Worm (Caenorhabditis elegans): Measurements from ENCODE around the gene F55G11.4.
A peak's percentile ranks its signal among the peaks of the same experiment; 100 is the strongest.

The F55G11.4 gene

ce11 chrIV:13008405-13009208 lies 35.2 kb downstream of the F55G11.4 start, which contains the start of gene mbk-2:
TSS of gene mbk-2 (plus strand) at chrIV:13009158.
- TF ChIP-seq nhr-28 (tag; optimal IDR thresholded peaks at IDR 0.05) (no peak), lin-32 (GFP tag; optimal IDR thresholded peaks at IDR 0.05) (no peak), mls-2 (tag; optimal IDR thresholded peaks at IDR 0.05) (no peak), ztf-11 (tag; optimal IDR thresholded peaks at IDR 0.05) (no peak), unc-62 (GFP tag; optimal IDR thresholded peaks at IDR 0.05) (no peak), M03D4.4 (tag; optimal IDR thresholded peaks at IDR 0.05) (no peak), ceh-83 (GFP tag; optimal IDR thresholded peaks at IDR 0.05) (no peak), sem-2 (GFP tag; optimal IDR thresholded peaks at IDR 0.05) (no peak), mab-5 (tag; optimal IDR thresholded peaks at IDR 0.05) (no peak), elt-3 (tag; optimal IDR thresholded peaks at IDR 0.05) (no peak), drap-1 (GFP tag; optimal IDR thresholded peaks at IDR 0.05) (no peak), ces-1 (GFP tag; optimal IDR thresholded peaks at IDR 0.05) (no peak)

ce11 chrIV:13009507-13009906 lies 36.1 kb downstream of the F55G11.4 start:
- TF ChIP-seq bed-3 (GFP tag; optimal IDR thresholded peaks at IDR 0.05) (no peak), nhr-12 (tag; optimal IDR thresholded peaks at IDR 0.05) (no peak), unc-62 (GFP tag; optimal IDR thresholded peaks at IDR 0.05) (no peak), M03D4.4 (tag; optimal IDR thresholded peaks at IDR 0.05) (no peak), ham-2 (GFP tag; optimal IDR thresholded peaks at IDR 0.05) (no peak), nhr-76 (tag; optimal IDR thresholded peaks at IDR 0.05) (no peak)

- TF ChIP-seq blmp-1 (tag; optimal IDR thresholded peaks at IDR 0.05) = peak; percentile 77
- TF ChIP-seq ceh-39 (tag; optimal IDR thresholded peaks at IDR 0.05) = no peak
- TF ChIP-seq elt-1 (tag; optimal IDR thresholded peaks at IDR 0.05; ENCODE audit: borderline replicate concordance, insufficient read depth) = no peak
- peak; percentile 35 for TF ChIP-seq ham-2 (GFP tag; optimal IDR thresholded peaks at IDR 0.05)
These were observed 39.8 kb downstream of the F55G11.4 start for ce11 chrIV:13013231-13013630.

- TF ChIP-seq elt-1 (tag; optimal IDR thresholded peaks at IDR 0.05; ENCODE audit: borderline replicate concordance, insufficient read depth) = peak; percentile 46
- TF ChIP-seq drap-1 (GFP tag; optimal IDR thresholded peaks at IDR 0.05) = no peak
These were observed 40.4 kb downstream of the F55G11.4 start for ce11 chrIV:13013711-13014341.

- TF ChIP-seq ces-1 (GFP tag; optimal IDR thresholded peaks at IDR 0.05) (peak; percentile 92), ceh-39 (tag; optimal IDR thresholded peaks at IDR 0.05) (no peak), sem-2 (GFP tag; optimal IDR thresholded peaks at IDR 0.05) (no peak), ham-2 (GFP tag; optimal IDR thresholded peaks at IDR 0.05) (no peak), nhr-76 (tag; optimal IDR thresholded peaks at IDR 0.05) (no peak), ceh-43 (GFP tag; optimal IDR thresholded peaks at IDR 0.05) (no peak), sptf-1 (tag; optimal IDR thresholded peaks at IDR 0.05) (no peak), hlh-1 (tag; optimal IDR thresholded peaks at IDR 0.05) (peak; percentile 57), blmp-1 (tag; optimal IDR thresholded peaks at IDR 0.05) (no peak), flh-1 (GFP tag; optimal IDR thresholded peaks at IDR 0.05) (no peak), unc-62 (GFP tag; optimal IDR thresholded peaks at IDR 0.05) (peak; percentile 21)
These were observed 42.5 kb downstream of the F55G11.4 start for ce11 chrIV:13015801-13016404.

- peak; percentile 76 for TF ChIP-seq ces-1 (GFP tag; optimal IDR thresholded peaks at IDR 0.05)
- no peak for TF ChIP-seq lin-13 (tag; optimal IDR thresholded peaks at IDR 0.05)
- TF ChIP-seq unc-120 (tag; optimal IDR thresholded peaks at IDR 0.05; ENCODE audit: poor library complexity, severe bottlenecking) = peak; percentile 7
- no peak for TF ChIP-seq unc-39 (tag; optimal IDR thresholded peaks at IDR 0.05)
- no peak for TF ChIP-seq blmp-1 (tag; optimal IDR thresholded peaks at IDR 0.05)
- TF ChIP-seq M03D4.4 (tag; optimal IDR thresholded peaks at IDR 0.05) = peak; percentile 1
- TF ChIP-seq sptf-1 (tag; optimal IDR thresholded peaks at IDR 0.05) = peak; percentile 36
These were observed 43.4 kb downstream of the F55G11.4 start for ce11 chrIV:13016820-13017219.
